Fruit fly (Drosophila melanogaster): ENCODE measurements around the gene CG13731.

CG13731 gene

dm6 chr3L:17392412-17392811 lies 3.7 kb upstream of the CG13731 start:
- TF ChIP-seq usp (GFP tag; optimal IDR thresholded peaks at IDR 0.05): no peak

dm6 chr3L:17391132-17391531 lies 2.4 kb upstream of the CG13731 start:
- TF ChIP-seq CG8478 (optimal IDR thresholded peaks at IDR 0.05) (no peak), psq (optimal IDR thresholded peaks at IDR 0.05) (no peak), Dll (optimal IDR thresholded peaks at IDR 0.05) (no peak)

DNA sequence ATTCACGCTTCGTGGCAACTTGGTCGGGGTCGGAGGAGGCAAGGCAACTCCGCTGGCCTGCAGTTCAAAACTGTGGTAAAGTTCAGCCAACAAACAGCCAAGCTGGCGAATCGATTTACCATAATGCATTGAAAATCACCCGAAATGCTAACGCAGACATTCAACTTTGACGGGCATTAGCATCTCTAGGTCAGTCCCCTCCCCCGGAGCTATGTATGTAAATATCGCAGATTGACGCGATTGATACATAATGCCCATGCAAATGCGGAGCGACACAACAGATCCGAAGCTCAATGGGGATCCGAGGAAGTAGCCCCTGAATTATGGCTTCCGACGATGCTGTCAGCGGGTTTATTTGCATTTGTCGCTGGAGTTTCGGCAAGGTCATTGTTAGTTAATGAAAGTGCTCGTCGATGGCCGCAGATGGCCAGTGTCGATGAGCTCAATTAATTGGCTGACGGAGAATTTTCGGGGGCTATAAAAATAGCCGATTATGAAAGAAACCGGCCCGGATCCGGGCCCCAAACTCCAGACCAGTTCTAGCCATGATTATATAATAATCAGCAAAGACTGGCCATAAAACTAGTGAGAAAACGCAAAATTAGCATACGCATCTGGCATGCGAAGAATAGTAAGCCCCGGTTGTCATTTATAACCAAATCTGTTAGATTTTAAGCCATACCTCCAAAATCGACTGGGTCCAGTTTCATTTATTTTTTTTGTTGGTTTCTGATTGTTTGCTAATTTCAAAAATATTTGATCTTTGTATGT lies 2.0 kb downstream of the CG13731 start:
- no peak for TF ChIP-seq psq (optimal IDR thresholded peaks at IDR 0.05)
- TF ChIP-seq Dll (optimal IDR thresholded peaks at IDR 0.05): no peak
- TF ChIP-seq pan (optimal IDR thresholded peaks at IDR 0.05): no peak
- no peak for TF ChIP-seq CG8478 (optimal IDR thresholded peaks at IDR 0.05)
- no peak for TF ChIP-seq usp (GFP tag; optimal IDR thresholded peaks at IDR 0.05)
- TF ChIP-seq EcR (GFP tag; optimal IDR thresholded peaks at IDR 0.05): no peak

- no peak for TF ChIP-seq Dll (optimal IDR thresholded peaks at IDR 0.05)
- no peak for TF ChIP-seq usp (GFP tag; optimal IDR thresholded peaks at IDR 0.05)
- no peak for TF ChIP-seq EcR (GFP tag; optimal IDR thresholded peaks at IDR 0.05)
- TF ChIP-seq CG8478 (optimal IDR thresholded peaks at IDR 0.05): no peak
- TF ChIP-seq psq (optimal IDR thresholded peaks at IDR 0.05): no peak
- TF ChIP-seq pan (optimal IDR thresholded peaks at IDR 0.05): no peak
Measured at dm6 chr3L:17383714-17384113, 5.0 kb downstream of the CG13731 start.

- TF ChIP-seq pan (optimal IDR thresholded peaks at IDR 0.05): no peak
- TF ChIP-seq psq (optimal IDR thresholded peaks at IDR 0.05): no peak
- TF ChIP-seq usp (GFP tag; optimal IDR thresholded peaks at IDR 0.05): no peak
- TF ChIP-seq Dll (optimal IDR thresholded peaks at IDR 0.05): no peak
- no peak for TF ChIP-seq EcR (GFP tag; optimal IDR thresholded peaks at IDR 0.05)
- no peak for TF ChIP-seq CG8478 (optimal IDR thresholded peaks at IDR 0.05)
Measured at dm6 chr3L:17383285-17383684, 5.5 kb downstream of the CG13731 start.

DNA sequence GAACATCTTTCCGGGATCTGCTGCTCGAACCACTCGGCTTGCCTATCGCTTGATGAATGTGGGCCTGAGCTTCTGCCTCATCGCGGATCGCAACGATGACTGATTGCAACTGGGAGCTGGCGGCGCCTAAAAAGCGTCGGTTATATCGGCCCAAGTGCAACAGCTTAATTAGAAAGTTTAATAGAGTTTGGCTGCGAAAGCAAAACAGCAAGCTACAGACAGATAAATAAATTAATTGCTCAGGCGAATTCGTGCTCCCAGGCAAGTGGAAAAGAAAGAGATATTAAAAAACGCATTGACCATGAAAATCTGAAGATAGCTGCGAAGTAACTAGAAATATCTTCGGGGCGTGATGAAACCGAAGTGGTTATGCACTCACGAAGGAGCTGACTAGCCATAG lies 6.1 kb downstream of the CG13731 start, which contains the start of gene CG13728:
TSS of gene CG13728 (minus strand) at position 101 of the 400 bp plus-strand sequence.
- TF ChIP-seq Dll (optimal IDR thresholded peaks at IDR 0.05) (no peak), EcR (GFP tag; optimal IDR thresholded peaks at IDR 0.05) (no peak), CG8478 (optimal IDR thresholded peaks at IDR 0.05) (no peak), psq (optimal IDR thresholded peaks at IDR 0.05) (no peak), usp (GFP tag; optimal IDR thresholded peaks at IDR 0.05) (no peak), pan (optimal IDR thresholded peaks at IDR 0.05) (no peak)

DNA sequence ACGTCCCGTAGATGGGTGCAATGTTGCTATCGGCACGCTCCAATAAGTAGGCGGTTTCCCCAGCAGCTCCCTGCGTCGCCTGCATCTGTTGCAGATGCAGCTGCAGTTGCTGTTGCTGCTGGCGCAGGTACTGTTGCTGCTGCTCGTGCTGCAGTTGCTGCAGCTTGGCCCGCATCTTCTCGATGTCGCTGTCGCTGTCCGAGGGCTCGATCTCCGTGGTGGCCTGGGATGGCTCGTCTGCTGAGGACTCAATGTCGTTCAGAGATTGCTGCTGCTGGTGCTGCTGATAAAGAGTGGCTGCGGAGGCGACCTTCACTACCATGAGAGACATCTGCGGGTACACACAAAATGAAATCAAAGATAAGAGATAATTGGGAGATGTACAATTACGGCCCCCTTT lies 6.8 kb downstream of the CG13731 start:
- TF ChIP-seq Dll (optimal IDR thresholded peaks at IDR 0.05) (no peak), pan (optimal IDR thresholded peaks at IDR 0.05) (no peak), usp (GFP tag; optimal IDR thresholded peaks at IDR 0.05) (no peak)

DNA sequence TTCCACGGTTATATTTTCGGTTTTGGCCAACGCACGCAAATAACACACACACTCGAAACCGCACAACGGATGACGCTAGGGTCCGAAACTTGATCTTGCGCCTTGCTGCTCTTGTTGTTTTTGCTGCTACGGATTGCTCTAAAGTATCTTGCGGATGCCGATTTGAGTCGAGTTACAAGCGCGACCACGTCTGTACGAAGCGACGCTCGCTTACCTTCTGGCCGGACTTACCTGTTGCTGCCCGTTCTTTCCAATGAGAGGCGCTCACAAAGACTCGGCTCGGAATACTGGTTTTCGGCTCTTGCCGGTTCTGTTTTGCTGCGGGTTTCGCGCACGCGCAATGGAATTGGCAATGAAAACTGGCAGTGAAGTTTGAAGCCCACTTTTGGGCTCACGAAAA lies 9.4 kb downstream of the CG13731 start, which contains the start of gene Cad74A:
TSS of gene Cad74A (minus strand) at position 220 of the 400 bp plus-strand sequence.
- no peak for TF ChIP-seq EcR (GFP tag; optimal IDR thresholded peaks at IDR 0.05)
- no peak for TF ChIP-seq psq (optimal IDR thresholded peaks at IDR 0.05)
- TF ChIP-seq Dll (optimal IDR thresholded peaks at IDR 0.05): no peak
- no peak for TF ChIP-seq CG8478 (optimal IDR thresholded peaks at IDR 0.05)
- no peak for TF ChIP-seq pan (optimal IDR thresholded peaks at IDR 0.05)
- TF ChIP-seq usp (GFP tag; optimal IDR thresholded peaks at IDR 0.05): no peak

dm6 chr3L:17374956-17375621 lies 13.7 kb downstream of the CG13731 start:
- TF ChIP-seq pan (optimal IDR thresholded peaks at IDR 0.05) (no peak), CG8478 (optimal IDR thresholded peaks at IDR 0.05) (no peak), psq (optimal IDR thresholded peaks at IDR 0.05) (no peak), EcR (GFP tag; optimal IDR thresholded peaks at IDR 0.05) (no peak)

- no peak for TF ChIP-seq Dll (optimal IDR thresholded peaks at IDR 0.05)
- no peak for TF ChIP-seq usp (GFP tag; optimal IDR thresholded peaks at IDR 0.05)
- no peak for TF ChIP-seq pan (optimal IDR thresholded peaks at IDR 0.05)
- TF ChIP-seq CG8478 (optimal IDR thresholded peaks at IDR 0.05): no peak
- TF ChIP-seq EcR (GFP tag; optimal IDR thresholded peaks at IDR 0.05): no peak
- no peak for TF ChIP-seq psq (optimal IDR thresholded peaks at IDR 0.05)
Measured at dm6 chr3L:17366936-17367335, 21.8 kb downstream of the CG13731 start.

DNA sequence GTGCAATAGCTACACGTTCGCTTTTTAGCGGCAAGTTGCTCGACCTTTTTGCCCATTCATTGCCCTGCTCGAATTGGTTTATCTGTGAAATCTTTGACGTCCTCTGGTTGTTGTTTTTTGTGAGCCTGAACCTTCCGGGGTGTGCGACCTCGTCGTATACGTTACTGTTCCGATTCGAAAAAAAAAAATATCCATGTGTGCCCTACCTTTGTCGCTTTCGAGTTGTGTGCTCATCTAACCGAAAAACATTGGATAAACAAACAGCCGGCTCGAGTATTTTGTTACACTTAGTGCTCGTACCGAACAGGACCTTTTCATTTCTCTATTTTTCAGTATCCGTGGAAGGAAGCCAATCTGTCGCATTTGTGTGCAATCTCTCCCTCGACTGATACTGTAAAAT lies 24.7 kb downstream of the CG13731 start:
- no peak for TF ChIP-seq Dll (optimal IDR thresholded peaks at IDR 0.05)
- TF ChIP-seq EcR (GFP tag; optimal IDR thresholded peaks at IDR 0.05): no peak
- no peak for TF ChIP-seq pan (optimal IDR thresholded peaks at IDR 0.05)
- no peak for TF ChIP-seq usp (GFP tag; optimal IDR thresholded peaks at IDR 0.05)
- no peak for TF ChIP-seq CG8478 (optimal IDR thresholded peaks at IDR 0.05)
- no peak for TF ChIP-seq psq (optimal IDR thresholded peaks at IDR 0.05)

DNA sequence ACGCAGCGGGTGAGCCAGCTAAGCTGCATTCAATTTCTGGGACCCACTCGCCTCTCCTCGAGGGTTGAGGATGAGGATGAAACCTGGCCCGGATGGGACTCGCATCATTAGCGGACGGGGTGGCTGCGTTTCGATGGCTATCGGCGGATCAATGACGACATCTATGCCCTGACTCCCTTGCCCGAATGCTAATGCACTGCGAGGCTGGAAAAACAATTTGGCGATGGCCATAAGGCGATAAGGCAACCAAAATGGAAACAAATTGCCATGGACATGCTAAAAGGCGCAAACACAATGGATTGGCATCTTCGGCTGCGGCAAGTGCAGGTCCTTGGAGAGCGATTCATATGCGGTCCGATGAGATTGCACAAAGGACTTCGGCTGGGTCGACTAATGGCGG lies 25.8 kb downstream of the CG13731 start:
- TF ChIP-seq pan (optimal IDR thresholded peaks at IDR 0.05): no peak
- no peak for TF ChIP-seq Dll (optimal IDR thresholded peaks at IDR 0.05)
- TF ChIP-seq psq (optimal IDR thresholded peaks at IDR 0.05): no peak
- TF ChIP-seq usp (GFP tag; optimal IDR thresholded peaks at IDR 0.05): no peak
- TF ChIP-seq CG8478 (optimal IDR thresholded peaks at IDR 0.05): no peak
- TF ChIP-seq EcR (GFP tag; optimal IDR thresholded peaks at IDR 0.05): no peak

- TF ChIP-seq usp (GFP tag; optimal IDR thresholded peaks at IDR 0.05): no peak
- no peak for TF ChIP-seq pan (optimal IDR thresholded peaks at IDR 0.05)
- TF ChIP-seq psq (optimal IDR thresholded peaks at IDR 0.05): no peak
- no peak for TF ChIP-seq CG8478 (optimal IDR thresholded peaks at IDR 0.05)
- no peak for TF ChIP-seq EcR (GFP tag; optimal IDR thresholded peaks at IDR 0.05)
- TF ChIP-seq Dll (optimal IDR thresholded peaks at IDR 0.05): no peak
Measured at dm6 chr3L:17361925-17362324, 26.8 kb downstream of the CG13731 start.

All from whole organism.